Worm (Caenorhabditis elegans): ENCODE results near the gene dct-7.

dct-7 gene

ce11 chrIV:4259433-4259832 is 30.9 kb downstream of the dct-7 start:
- TF ChIP-seq him-1 (tag; optimal IDR thresholded peaks at IDR 0.05) (no peak), dao-5 (tag; optimal IDR thresholded peaks at IDR 0.05) (no peak), W03F9.2 (tag; optimal IDR thresholded peaks at IDR 0.05) (no peak)

ce11 chrIV:4254989-4255582 is 35.3 kb downstream of the dct-7 start:
- TF ChIP-seq him-1 (tag; optimal IDR thresholded peaks at IDR 0.05) (no peak), W03F9.2 (tag; optimal IDR thresholded peaks at IDR 0.05) (no peak)

- TF ChIP-seq W03F9.2 (tag; optimal IDR thresholded peaks at IDR 0.05) (no peak), dao-5 (tag; optimal IDR thresholded peaks at IDR 0.05) (no peak), him-1 (tag; optimal IDR thresholded peaks at IDR 0.05) (no peak)
Observed at ce11 chrIV:4247770-4248169, 42.6 kb downstream of the dct-7 start, which contains the start of gene ama-1. TSS of gene ama-1 (plus strand) at chrIV:4248070.

ce11 chrIV:4247334-4247733 is 43.0 kb downstream of the dct-7 start:
- TF ChIP-seq W03F9.2 (tag; optimal IDR thresholded peaks at IDR 0.05) (no peak), him-1 (tag; optimal IDR thresholded peaks at IDR 0.05) (no peak), dao-5 (tag; optimal IDR thresholded peaks at IDR 0.05) (no peak)

ce11 chrIV:4246493-4246892 is 43.9 kb downstream of the dct-7 start, which contains the start of gene ttr-20:
TSS of gene ttr-20 (plus strand) at chrIV:4246793.
- no peak for TF ChIP-seq dao-5 (tag; optimal IDR thresholded peaks at IDR 0.05)
- no peak for TF ChIP-seq him-1 (tag; optimal IDR thresholded peaks at IDR 0.05)
- no peak for TF ChIP-seq W03F9.2 (tag; optimal IDR thresholded peaks at IDR 0.05)

ce11 chrIV:4244510-4244909 is 45.9 kb downstream of the dct-7 start, which contains the start of gene col-34:
TSS of gene col-34 (minus strand) at chrIV:4244610.
- TF ChIP-seq him-1 (tag; optimal IDR thresholded peaks at IDR 0.05) (no peak), W03F9.2 (tag; optimal IDR thresholded peaks at IDR 0.05) (no peak), dao-5 (tag; optimal IDR thresholded peaks at IDR 0.05) (no peak)

ce11 chrIV:4243830-4244406 is 46.5 kb downstream of the dct-7 start:
- TF ChIP-seq him-1 (tag; optimal IDR thresholded peaks at IDR 0.05): no peak
- no peak for TF ChIP-seq dao-5 (tag; optimal IDR thresholded peaks at IDR 0.05)
- TF ChIP-seq W03F9.2 (tag; optimal IDR thresholded peaks at IDR 0.05): no peak

All from whole organism, L4/young adult.